Worm (Caenorhabditis elegans): ENCODE results near the gene sma-1.

- TF ChIP-seq flt-1 (GFP tag; IDR thresholded peaks at IDR 0.05) = no peak
- TF ChIP-seq ets-7 (tag; optimal IDR thresholded peaks at IDR 0.05) = no peak
- no peak for TF ChIP-seq hnd-1 (tag; optimal IDR thresholded peaks at IDR 0.05)
- no peak for TF ChIP-seq sea-1 (GFP tag; conservative IDR thresholded peaks at IDR 0.05)
- no peak for TF ChIP-seq ama-1 (optimal IDR thresholded peaks at IDR 0.05)
- TF ChIP-seq hmg-4 (GFP tag; optimal IDR thresholded peaks at IDR 0.05) = no peak
- no peak for TF ChIP-seq tbx-37 (GFP tag; conservative IDR thresholded peaks at IDR 0.05)
- TF ChIP-seq hmbx-1 (tag; optimal IDR thresholded peaks at IDR 0.05) = no peak
Measured at ce11 chrV:11913283-11913682, 14.0 kb downstream of the sma-1 start.
